Fruit fly (Drosophila melanogaster) whole organism: ENCODE measurements around the gene CG17778.

ENCODE experiments used
- CG8478 ChIP-seq: fragments of >200 bp; optimal IDR thresholded peaks from 2 replicates; lab custom pipeline; 2018; ENCODE audit warnings: inconsistent platforms
- Dll ChIP-seq: fragments of >200 bp; optimal IDR thresholded peaks from 2 replicates; lab custom pipeline; 2017
- EcR ChIP-seq, 2 experiments: fragments of >200 bp; optimal IDR thresholded peaks; 2 replicates each; lab custom pipeline; 2017; ENCODE audit warnings: missing biosample characterization in 2 of 2, missing genetic modification characterization in 2 of 2, missing genetic modification reagents in 2 of 2
- pan ChIP-seq: fragments of >200 bp; optimal IDR thresholded peaks from 2 replicates; lab custom pipeline; 2017
- psq ChIP-seq: fragments of >200 bp; optimal IDR thresholded peaks from 2 replicates; lab custom pipeline; 2017
- usp ChIP-seq: fragments of >200 bp; optimal IDR thresholded peaks from 2 replicates; lab custom pipeline; 2017; ENCODE audit warnings: missing biosample characterization, missing genetic modification characterization, mixed read lengths

CG17778 gene

DNA sequence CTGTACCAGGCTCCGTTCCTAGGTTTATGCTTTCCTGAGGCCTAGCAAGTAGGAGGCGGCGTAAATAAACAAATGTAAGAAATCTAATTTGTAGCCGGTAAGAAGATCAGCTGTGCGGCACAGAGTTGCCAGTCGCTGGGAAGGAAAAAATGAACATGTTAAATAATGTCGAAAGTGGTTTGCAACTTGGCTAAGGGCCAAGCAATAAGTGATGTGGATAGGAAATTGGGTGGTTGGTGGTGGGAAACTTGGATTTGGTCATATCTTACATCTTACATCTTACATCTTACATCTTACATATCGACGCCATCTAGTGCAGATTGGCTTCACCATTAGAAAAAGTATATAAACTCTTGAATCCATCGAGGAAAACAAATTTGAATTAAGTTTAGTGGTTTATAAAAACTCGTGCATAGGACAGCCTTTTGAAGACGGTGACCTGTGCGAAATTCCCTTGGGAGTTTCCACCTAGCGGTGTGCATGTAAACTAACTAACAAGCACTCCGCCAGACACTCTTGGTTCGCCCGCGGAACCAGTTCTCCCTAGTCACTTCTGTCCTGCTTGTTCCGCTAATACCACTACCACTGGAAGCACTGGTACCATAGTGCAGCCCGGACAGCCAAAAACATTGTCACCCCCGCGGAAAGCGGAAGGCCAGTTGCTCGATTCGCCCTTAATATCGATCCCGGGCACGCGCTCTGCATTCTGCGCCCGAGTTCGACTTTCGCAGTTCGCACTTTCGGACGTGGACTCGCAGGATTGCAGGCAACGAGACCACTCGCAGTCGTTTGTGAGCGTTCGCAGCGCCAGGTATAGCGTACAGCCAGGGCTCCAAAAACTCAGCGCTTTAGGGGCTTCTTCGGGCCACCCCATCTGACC is 35.5 kb downstream of the CG17778 start, which contains the start of the genes CG4293 and Appl:
TSS of gene CG4293 (minus strand) at position 568 of the 880 bp plus-strand sequence.
TSS of gene Appl (plus strand) at position 778 of the 880 bp plus-strand sequence.
- TF ChIP-seq pan (lab: Kevin White, UChicago) (no peak), psq (lab: Kevin White, UChicago) (no peak), CG8478 (lab: Kevin White, UChicago) (no peak), EcR (GFP tag; optimal IDR thresholded peaks at IDR 0.05; lab: Kevin White, UChicago) (no peak), usp (GFP tag; lab: Kevin White, UChicago) (no peak), Dll (no peak)

DNA sequence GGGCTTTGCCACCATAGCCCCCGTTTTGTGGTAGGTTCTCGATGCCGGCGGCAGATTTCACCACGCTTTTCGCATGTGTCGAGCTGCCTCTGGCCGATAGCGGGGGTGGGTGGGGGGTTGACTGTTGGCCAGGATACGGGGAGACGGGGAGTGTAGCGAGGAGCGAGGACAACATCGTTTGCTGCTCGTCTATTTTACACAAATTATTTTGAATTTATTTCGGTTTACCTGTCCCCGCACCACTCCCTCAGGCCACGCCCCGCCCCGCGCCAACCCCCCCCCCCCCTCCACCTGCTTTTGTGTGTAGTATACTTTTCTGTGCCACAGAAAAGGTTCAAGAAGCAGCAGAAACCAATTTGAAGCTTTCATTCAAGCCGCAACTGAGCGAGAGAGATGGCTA is 47.7 kb downstream of the CG17778 start:
- no peak for TF ChIP-seq usp (GFP tag; lab: Kevin White, UChicago)
- TF ChIP-seq pan (lab: Kevin White, UChicago) = no peak
- TF ChIP-seq EcR (GFP tag; optimal IDR thresholded peaks at IDR 0.05; lab: Kevin White, UChicago) = no peak
- TF ChIP-seq CG8478 (lab: Kevin White, UChicago) = no peak
- no peak for TF ChIP-seq Dll
- no peak for TF ChIP-seq psq (lab: Kevin White, UChicago)
